Fruit fly (Drosophila melanogaster) whole organism, embryonic: Measurements from ENCODE around the gene CG1024.

Source experiments
- Ada2b ChIP-seq: fragments of 200-800 bp; sonication (Bioruptor generic); IDR thresholded peaks from 2 replicates; pipeline ENCODE4 v1.3.6; 2022; ENCODE audit warnings: missing biosample characterization, missing genetic modification characterization
- Atf3 ChIP-seq: fragments of 200-800 bp; sonication (Bioruptor generic); optimal IDR thresholded peaks from 3 replicates; lab custom pipeline; 2016; ENCODE audit warnings: missing biosample characterization, missing genetic modification characterization
- BtbVII ChIP-seq: fragments of 200-800 bp; sonication (Bioruptor generic); optimal IDR thresholded peaks from 3 replicates; lab custom pipeline; 2017; ENCODE audit warnings: missing biosample characterization, mild to moderate bottlenecking, missing genetic modification characterization
- CG10209 ChIP-seq: fragments of 200-800 bp; sonication (Bioruptor generic); optimal IDR thresholded peaks from 3 replicates; lab custom pipeline; 2017; ENCODE audit warnings: missing biosample characterization, mild to moderate bottlenecking, missing genetic modification characterization, missing genetic modification reagents
- CG10267 ChIP-seq: fragments of 200-800 bp; sonication (Bioruptor generic); optimal IDR thresholded peaks from 2 replicates; lab custom pipeline; 2018; ENCODE audit warnings: missing biosample characterization, mild to moderate bottlenecking, missing genetic modification characterization, moderate library complexity
- CG10431 ChIP-seq: fragments of 200-800 bp; sonication (Bioruptor generic); optimal IDR thresholded peaks from 3 replicates; lab custom pipeline; 2018; ENCODE audit warnings: missing biosample characterization, mild to moderate bottlenecking, missing genetic modification characterization
- CG11504 ChIP-seq: fragments of 200-800 bp; sonication (Bioruptor generic); optimal IDR thresholded peaks from 3 replicates; lab custom pipeline; 2019; ENCODE audit warnings: missing biosample characterization, mild to moderate bottlenecking, missing genetic modification characterization, moderate library complexity
- CG11695 ChIP-seq: fragments of 200-800 bp; sonication (Bioruptor generic); IDR thresholded peaks from 3 replicates; pipeline ENCODE4 v1.3.6; 2022; ENCODE audit warnings: missing biosample characterization, missing genetic modification characterization
- CG11723 ChIP-seq: fragments of 200-800 bp; sonication (Bioruptor generic); optimal IDR thresholded peaks from 2 replicates; lab custom pipeline; 2017; ENCODE audit warnings: missing biosample characterization, mild to moderate bottlenecking, missing genetic modification characterization
- CG13287 ChIP-seq: fragments of 200-800 bp; sonication (Bioruptor generic); IDR thresholded peaks from 2 replicates; pipeline ENCODE4 v1.3.6; 2022; ENCODE audit warnings: missing biosample characterization, missing genetic modification characterization; ENCODE audit not compliant: partially characterized antibody
- CG14441 ChIP-seq: fragments of 200-800 bp; sonication (Bioruptor generic); IDR thresholded peaks from 2 replicates; pipeline ENCODE4 v1.3.6; 2022; ENCODE audit warnings: missing biosample characterization, missing genetic modification characterization
- CG14965 ChIP-seq: fragments of 200-800 bp; sonication (Bioruptor generic); optimal IDR thresholded peaks from 2 replicates; lab custom pipeline; 2016; ENCODE audit warnings: missing biosample characterization, missing genetic modification characterization, borderline replicate concordance
- CG3407 ChIP-seq: fragments of 200-800 bp; sonication (Bioruptor generic); optimal IDR thresholded peaks from 2 replicates; lab custom pipeline; 2018; ENCODE audit warnings: missing biosample characterization, mild to moderate bottlenecking, missing genetic modification characterization
- CG34376 ChIP-seq: fragments of 200-800 bp; sonication (Bioruptor generic); optimal IDR thresholded peaks from 2 replicates; lab custom pipeline; 2018; ENCODE audit warnings: missing biosample characterization, mild to moderate bottlenecking, missing genetic modification characterization
- CG7372 ChIP-seq: fragments of 200-800 bp; sonication (Bioruptor generic); IDR thresholded peaks from 2 replicates; pipeline ENCODE4 v1.3.6; 2022; ENCODE audit warnings: missing biosample characterization, missing genetic modification characterization
- CG7963 ChIP-seq: fragments of 200-800 bp; sonication (Bioruptor generic); IDR thresholded peaks from 3 replicates; pipeline ENCODE4 v1.3.6; 2022; ENCODE audit warnings: missing biosample characterization, missing genetic modification characterization; ENCODE audit not compliant: partially characterized antibody
- CTCF ChIP-seq: fragments of 200-800 bp; sonication (Bioruptor generic); optimal IDR thresholded peaks from 2 replicates; lab custom pipeline; 2017; ENCODE audit warnings: missing biosample characterization, mild to moderate bottlenecking, missing genetic modification characterization, moderate library complexity
- ERR ChIP-seq: fragments of 200-800 bp; sonication (Bioruptor generic); optimal IDR thresholded peaks from 2 replicates; lab custom pipeline; 2016; ENCODE audit warnings: missing biosample characterization, missing genetic modification characterization
- Fer1 ChIP-seq: fragments of 200-800 bp; sonication (Bioruptor generic); optimal IDR thresholded peaks from 2 replicates; lab custom pipeline; 2017; ENCODE audit warnings: missing biosample characterization, mild to moderate bottlenecking, missing genetic modification characterization
- Gsc ChIP-seq: fragments of 200-800 bp; sonication (Bioruptor generic); IDR thresholded peaks from 2 replicates; pipeline ENCODE4 v1.3.6; 2022; ENCODE audit warnings: missing biosample characterization, missing genetic modification characterization
- HLH4C ChIP-seq: fragments of 200-800 bp; sonication (Bioruptor generic); IDR thresholded peaks from 3 replicates; pipeline ENCODE4 v1.3.6; 2022; ENCODE audit warnings: missing biosample characterization, missing genetic modification characterization; ENCODE audit not compliant: partially characterized antibody
- Lim3 ChIP-seq: fragments of 200-800 bp; sonication (Bioruptor generic); IDR thresholded peaks from 2 replicates; pipeline ENCODE4 v1.3.6; 2022; ENCODE audit warnings: missing biosample characterization, missing genetic modification characterization
- Myb ChIP-seq: fragments of 200-800 bp; sonication (Bioruptor generic); optimal IDR thresholded peaks from 2 replicates; lab custom pipeline; 2016; ENCODE audit warnings: missing biosample characterization, missing genetic modification characterization
- NK7.1 ChIP-seq: fragments of 200-800 bp; sonication (Bioruptor generic); optimal IDR thresholded peaks from 3 replicates; lab custom pipeline; 2016; ENCODE audit warnings: missing biosample characterization, missing genetic modification characterization
- Optix ChIP-seq: fragments of 200-800 bp; sonication (Bioruptor generic); IDR thresholded peaks from 3 replicates; pipeline ENCODE4 v1.3.6; 2022; ENCODE audit warnings: missing biosample characterization, missing genetic modification characterization
- Ptx1 ChIP-seq: fragments of 200-800 bp; sonication (Bioruptor generic); IDR thresholded peaks from 2 replicates; pipeline ENCODE4 v1.3.6; 2022; ENCODE audit warnings: missing biosample characterization, missing genetic modification characterization
- Rx ChIP-seq: fragments of 200-800 bp; sonication (Bioruptor generic); IDR thresholded peaks from 2 replicates; pipeline ENCODE4 v1.3.6; 2022; ENCODE audit warnings: missing biosample characterization, missing genetic modification characterization
- Sin3A ChIP-seq: fragments of >200 bp; optimal IDR thresholded peaks from 2 replicates; lab custom pipeline; 2018
- Taf1 ChIP-seq: fragments of 200-800 bp; sonication (Bioruptor generic); IDR thresholded peaks from 2 replicates; pipeline ENCODE4 v1.3.6; 2022; ENCODE audit warnings: missing biosample characterization, missing genetic modification characterization
- YL-1 ChIP-seq: fragments of 200-800 bp; sonication (Bioruptor generic); optimal IDR thresholded peaks from 3 replicates; lab custom pipeline; 2017; ENCODE audit warnings: missing biosample characterization, mild to moderate bottlenecking, missing genetic modification characterization
- al ChIP-seq: fragments of 200-800 bp; sonication (Bioruptor generic); IDR thresholded peaks from 2 replicates; pipeline ENCODE4 v1.3.6; 2022; ENCODE audit warnings: missing biosample characterization, missing genetic modification characterization
- cad ChIP-seq: fragments of >200 bp; optimal IDR thresholded peaks from 2 replicates; lab custom pipeline; 2017; ENCODE audit warnings: missing biosample characterization, missing genetic modification characterization
- chm ChIP-seq: fragments of 200-800 bp; sonication (Bioruptor generic); IDR thresholded peaks from 2 replicates; pipeline ENCODE4 v1.3.6; 2022; ENCODE audit warnings: missing biosample characterization, missing genetic modification characterization
- da ChIP-seq: fragments of 200-800 bp; sonication (Bioruptor generic); optimal IDR thresholded peaks from 2 replicates; lab custom pipeline; 2016; ENCODE audit warnings: missing biosample characterization, missing genetic modification characterization
- dan ChIP-seq: fragments of 200-800 bp; sonication (Bioruptor generic); IDR thresholded peaks from 2 replicates; pipeline ENCODE4 v1.3.6; 2022; ENCODE audit warnings: missing biosample characterization, missing genetic modification characterization
- gem ChIP-seq: fragments of 200-800 bp; sonication (Bioruptor generic); optimal IDR thresholded peaks from 2 replicates; lab custom pipeline; 2019; ENCODE audit warnings: missing biosample characterization, mild to moderate bottlenecking, missing genetic modification characterization, moderate library complexity
- gsb-n ChIP-seq: fragments of 200-800 bp; sonication (Bioruptor generic); optimal IDR thresholded peaks from 3 replicates; lab custom pipeline; 2018; ENCODE audit warnings: missing biosample characterization, mild to moderate bottlenecking, missing genetic modification characterization
- hb ChIP-seq: fragments of 200-800 bp; sonication (Bioruptor generic); IDR thresholded peaks from 3 replicates; pipeline ENCODE4 v1.3.6; 2022; ENCODE audit warnings: missing biosample characterization, missing genetic modification characterization; ENCODE audit not compliant: partially characterized antibody
- lab ChIP-seq: fragments of 200-800 bp; sonication (Bioruptor generic); optimal IDR thresholded peaks from 3 replicates; lab custom pipeline; 2017; ENCODE audit warnings: missing biosample characterization, missing genetic modification characterization, mild to moderate bottlenecking, moderate library complexity, missing genetic modification reagents
- lola ChIP-seq, 3 experiments: fragments of >200 bp in 2 of 3; fragments of 200-800 bp in 1 of 3; sonication (Bioruptor generic) in 1 of 3; optimal IDR thresholded peaks; 2 replicates each; lab custom pipeline; 2017 to 2019; ENCODE audit warnings: missing biosample characterization in 3 of 3, missing genetic modification characterization in 3 of 3, mild to moderate bottlenecking in 1 of 3, moderate library complexity in 1 of 3
- mirr ChIP-seq: fragments of 200-800 bp; sonication (Bioruptor generic); optimal IDR thresholded peaks from 3 replicates; lab custom pipeline; 2018; ENCODE audit warnings: missing biosample characterization, mild to moderate bottlenecking, missing genetic modification characterization
- pho ChIP-seq: fragments of 200-800 bp; sonication (Bioruptor generic); optimal IDR thresholded peaks from 2 replicates; lab custom pipeline; 2016; ENCODE audit warnings: missing biosample characterization, missing genetic modification characterization
- psq ChIP-seq: fragments of 200-800 bp; sonication (Bioruptor generic); optimal IDR thresholded peaks from 2 replicates; lab custom pipeline; 2017; ENCODE audit warnings: missing biosample characterization, missing genetic modification characterization
- rib ChIP-seq: fragments of 200-800 bp; sonication (Bioruptor generic); IDR thresholded peaks from 2 replicates; pipeline ENCODE4 v1.3.6; 2022; ENCODE audit warnings: missing biosample characterization, missing genetic modification characterization
- scrt ChIP-seq: fragments of 200-800 bp; sonication (Bioruptor generic); optimal IDR thresholded peaks from 2 replicates; lab custom pipeline; 2018; ENCODE audit warnings: missing biosample characterization, mild to moderate bottlenecking, missing genetic modification characterization, moderate library complexity
- sima ChIP-seq: fragments of 200-800 bp; sonication (Bioruptor generic); optimal IDR thresholded peaks from 2 replicates; lab custom pipeline; 2016; ENCODE audit warnings: missing biosample characterization, missing genetic modification characterization
- sisA ChIP-seq: fragments of 200-800 bp; sonication (Bioruptor generic); IDR thresholded peaks from 2 replicates; pipeline ENCODE4 v1.3.6; 2022; ENCODE audit warnings: missing biosample characterization, missing genetic modification characterization
- slp2 ChIP-seq: fragments of 200-800 bp; sonication (Bioruptor generic); optimal IDR thresholded peaks from 2 replicates; lab custom pipeline; 2016; ENCODE audit warnings: missing biosample characterization, missing genetic modification characterization
- so ChIP-seq: fragments of 200-800 bp; sonication (Bioruptor generic); IDR thresholded peaks from 3 replicates; pipeline ENCODE4 v1.3.6; 2022; ENCODE audit warnings: missing biosample characterization, missing genetic modification characterization
- sob ChIP-seq: fragments of 200-800 bp; sonication (Bioruptor generic); IDR thresholded peaks from 2 replicates; pipeline ENCODE4 v1.3.6; 2022; ENCODE audit warnings: missing biosample characterization, missing genetic modification characterization
- tio ChIP-seq: fragments of 200-800 bp; sonication (Bioruptor generic); optimal IDR thresholded peaks from 2 replicates; lab custom pipeline; 2017; ENCODE audit warnings: missing biosample characterization, missing genetic modification characterization, inconsistent platforms
- yki ChIP-seq: fragments of >200 bp; optimal IDR thresholded peaks from 3 replicates; lab custom pipeline; 2018

The CG1024 gene

DNA sequence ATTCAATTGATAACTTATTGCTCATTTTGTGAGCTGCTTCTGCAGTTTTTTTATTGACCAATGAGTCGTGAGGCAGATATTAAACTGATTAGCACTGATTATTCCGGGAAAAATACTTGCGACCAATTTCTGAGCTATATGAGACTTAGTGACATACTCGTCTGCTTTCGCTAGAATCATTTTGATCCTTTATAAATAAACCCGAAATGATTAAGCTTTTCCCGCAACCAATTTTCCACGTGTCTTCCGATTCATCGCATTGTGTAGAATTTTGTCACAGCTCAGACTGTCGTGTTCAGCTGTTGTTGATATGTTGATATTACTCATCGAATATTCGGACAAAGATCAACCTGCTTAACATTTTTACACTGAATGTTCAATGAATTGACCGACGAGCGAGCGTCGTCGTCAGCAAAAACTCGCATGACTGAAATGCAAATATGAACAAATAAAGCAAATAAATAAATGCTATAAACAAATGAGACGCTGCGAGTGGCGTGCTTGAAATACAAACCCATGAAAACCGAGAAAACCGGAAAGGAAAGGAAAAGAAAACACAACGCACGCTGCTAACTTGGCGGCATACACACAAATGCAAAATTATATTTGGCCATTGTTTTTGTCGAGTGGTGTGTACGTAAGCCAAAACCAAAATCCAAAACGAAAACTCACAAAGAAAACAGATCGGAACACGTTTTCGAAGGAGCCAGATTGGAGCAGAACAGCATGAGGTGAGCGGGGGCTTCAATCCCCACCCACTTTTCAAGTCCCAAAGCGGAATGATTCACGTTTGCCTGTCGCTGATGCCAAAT is 20.8 kb upstream of the CG1024 start (continued):
- TF ChIP-seq slp2 (GFP tag; lab: Kevin White, UChicago) (no peak), scrt (peak; percentile 17), sisA (GFP tag; lab: Robert Waterston, UW) (no peak), chm (GFP tag; lab: Robert Waterston, UW) (no peak), Ada2b (GFP tag; lab: Robert Waterston, UW) (no peak), CG11504 (peak; percentile 31), gem (tag; lab: Kevin White, UChicago) (peak; percentile 3), tio (GFP tag; lab: Kevin White, UChicago) (no peak), CG7963 (GFP tag; lab: Robert Waterston, UW) (no peak), CG13287 (GFP tag; lab: Robert Waterston, UW) (0 out of 2 replicates have a peak, but pooled peaks have one; percentile 9), Taf1 (GFP tag; lab: Robert Waterston, UW) (no peak), Sin3A (no peak), psq (GFP tag; lab: Kevin White, UChicago) (no peak), al (GFP tag; lab: Robert Waterston, UW) (no peak), Lim3 (no peak), YL-1 (GFP tag; lab: Kevin White, UChicago) (no peak), CG34376 (GFP tag; lab: Kevin White, UChicago) (no peak), gsb-n (no peak), yki (lab: Kevin White, UChicago) (no peak), Fer1 (peak; percentile 48), Rx (GFP tag; lab: Robert Waterston, UW) (no peak), Atf3 (no peak), lab (peak; percentile 51), Optix (GFP tag; lab: Robert Waterston, UW) (no peak), pho (GFP tag; lab: Kevin White, UChicago) (no peak), CG10209 (no peak), Ptx1 (GFP tag; lab: Robert Waterston, UW) (no peak), CG11695 (GFP tag; lab: Robert Waterston, UW) (no peak), NK7.1 (GFP tag; lab: Kevin White, UChicago) (no peak), CG11723 (GFP tag; lab: Kevin White, UChicago) (no peak), hb (GFP tag; lab: Robert Waterston, UW) (no peak), HLH4C (GFP tag; lab: Robert Waterston, UW) (no peak), Myb (GFP tag; lab: Kevin White, UChicago) (no peak), CG10431 (GFP tag; lab: Kevin White, UChicago) (no peak), CG3407 (GFP tag; lab: Kevin White, UChicago) (peak; percentile 17), BtbVII (GFP tag; lab: Kevin White, UChicago) (no peak), ERR (GFP tag; lab: Kevin White, UChicago) (no peak), CG10267 (tag; lab: Kevin White, UChicago) (no peak), so (GFP tag; lab: Robert Waterston, UW) (no peak), CTCF (GFP tag; lab: Kevin White, UChicago) (no peak), rib (GFP tag; lab: Robert Waterston, UW) (no peak), mirr (GFP tag; lab: Kevin White, UChicago) (peak; percentile 60), CG14965 (GFP tag; lab: Kevin White, UChicago) (no peak), da (GFP tag; lab: Kevin White, UChicago) (no peak), sob (GFP tag; lab: Robert Waterston, UW) (peak; percentile 31; the same call in 1 of the 2 replicates), cad (no peak), CG7372 (GFP tag; lab: Robert Waterston, UW) (no peak), sima (GFP tag; lab: Kevin White, UChicago) (no peak), dan (no peak), CG14441 (no peak), Gsc (no peak), lola (GFP tag; optimal IDR thresholded peaks at IDR 0.05; lab: Kevin White, UChicago) (no peak)
